Fruit fly (Drosophila melanogaster) whole organism, prepupa: ENCODE measurements around the gene CG13314.

ENCODE experiments used
- CG16779 ChIP-seq: fragments of 200-800 bp; sonication (Bioruptor generic); optimal IDR thresholded peaks from 3 replicates; lab custom pipeline; 2017; ENCODE audit warnings: missing biosample characterization, mild to moderate bottlenecking, missing genetic modification characterization
- CG8119 ChIP-seq: fragments of 200-800 bp; sonication (Bioruptor generic); IDR thresholded peaks from 3 replicates; pipeline ENCODE4 v1.3.6; 2022; ENCODE audit warnings: missing biosample characterization, missing genetic modification characterization
- CG9139 ChIP-seq: fragments of 200-800 bp; sonication (Bioruptor generic); optimal IDR thresholded peaks from 3 replicates; lab custom pipeline; 2017; ENCODE audit warnings: missing biosample characterization, mild to moderate bottlenecking, missing genetic modification characterization
- Eip93F ChIP-seq: fragments of 200-800 bp; sonication (Bioruptor generic); optimal IDR thresholded peaks from 2 replicates; lab custom pipeline; 2016; ENCODE audit warnings: missing biosample characterization, mild to moderate bottlenecking, missing genetic modification characterization
- Ets21C ChIP-seq: fragments of 200-800 bp; sonication (Bioruptor generic); optimal IDR thresholded peaks from 3 replicates; lab custom pipeline; 2016; ENCODE audit warnings: missing biosample characterization, missing genetic modification characterization
- Gug ChIP-seq: fragments of 200-800 bp; sonication (Bioruptor generic); IDR thresholded peaks from 2 replicates; pipeline ENCODE4 v1.3.6; 2022; ENCODE audit warnings: missing biosample characterization, missing genetic modification characterization
- Hr39 ChIP-seq: fragments of 200-800 bp; sonication (Bioruptor generic); optimal IDR thresholded peaks from 2 replicates; lab custom pipeline; 2016; ENCODE audit warnings: missing biosample characterization, missing genetic modification characterization
- OdsH ChIP-seq: fragments of 200-800 bp; sonication (Bioruptor generic); optimal IDR thresholded peaks from 3 replicates; lab custom pipeline; 2016; ENCODE audit warnings: missing biosample characterization, missing genetic modification characterization
- Sox102F ChIP-seq: fragments of 200-800 bp; sonication (Bioruptor generic); optimal IDR thresholded peaks from 2 replicates; lab custom pipeline; 2016; ENCODE audit warnings: missing biosample characterization, mild to moderate bottlenecking, missing genetic modification characterization
- eg ChIP-seq: fragments of 200-800 bp; sonication (Bioruptor generic); IDR thresholded peaks from 3 replicates; pipeline ENCODE4 v1.3.6; 2022; ENCODE audit warnings: missing biosample characterization, missing genetic modification characterization
- fkh ChIP-seq: fragments of 200-800 bp; sonication (Bioruptor generic); optimal IDR thresholded peaks from 3 replicates; lab custom pipeline; 2017; ENCODE audit warnings: missing biosample characterization, mild to moderate bottlenecking, missing genetic modification characterization, moderate library complexity
- pdm3 ChIP-seq: fragments of 200-800 bp; sonication (Bioruptor generic); optimal IDR thresholded peaks from 3 replicates; lab custom pipeline; 2016; ENCODE audit warnings: missing biosample characterization, missing genetic modification characterization
- ss ChIP-seq, 2 experiments: fragments of 200-800 bp; sonication (Bioruptor generic); optimal IDR thresholded peaks; 2 replicates in 1 of 2; 3 replicates in 1 of 2; lab custom pipeline; 2017 to 2018; ENCODE audit warnings: mild to moderate bottlenecking in 2 of 2, missing biosample characterization in 2 of 2, missing genetic modification characterization in 2 of 2, moderate library complexity in 1 of 2

DNA sequence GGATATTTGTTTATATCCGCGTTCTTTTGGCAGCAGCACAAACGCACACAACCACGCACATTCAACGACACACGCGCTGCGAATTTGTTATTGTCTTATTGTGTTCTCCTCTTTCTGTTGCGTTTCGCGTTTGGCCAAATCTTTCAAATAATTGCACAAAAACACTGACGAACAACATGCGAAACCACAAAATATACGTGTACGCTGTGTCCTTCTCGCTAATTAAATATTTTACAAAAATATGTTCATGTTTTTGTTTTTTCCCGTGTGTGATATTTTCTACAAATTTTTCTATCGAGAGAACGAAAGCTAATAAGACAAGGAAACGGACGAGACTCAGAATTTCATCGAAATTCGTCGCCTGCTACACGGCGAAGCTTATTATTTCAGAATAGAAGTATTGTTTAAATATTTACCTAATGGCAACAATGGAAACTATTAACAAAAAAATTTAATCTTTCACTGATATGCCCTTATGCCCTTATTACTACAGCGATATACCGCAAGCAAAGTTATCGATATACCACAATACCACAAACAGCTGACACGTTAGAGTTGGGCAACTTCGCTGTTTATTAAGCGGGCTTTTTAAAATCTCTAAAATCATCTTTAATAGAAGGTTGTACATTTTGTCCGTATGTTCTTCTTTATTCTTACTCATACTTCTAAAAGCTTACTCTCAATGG is 27.5 kb upstream of the CG13314 start, which contains the start of the genes CG43783 and orb2:
- no peak for TF ChIP-seq Sox102F
- no peak for TF ChIP-seq eg (GFP tag; lab: Robert Waterston, UW)
- no peak for TF ChIP-seq pdm3 (GFP tag; lab: Kevin White, UChicago)
- no peak for TF ChIP-seq CG8119
- no peak for TF ChIP-seq CG9139 (GFP tag; lab: Kevin White, UChicago)
- no peak for TF ChIP-seq CG16779 (tag; lab: Kevin White, UChicago)
- no peak for TF ChIP-seq Gug (GFP tag; lab: Robert Waterston, UW)
- TF ChIP-seq Ets21C (GFP tag; lab: Kevin White, UChicago) = no peak
- TF ChIP-seq Eip93F (GFP tag; lab: Kevin White, UChicago) = no peak
- no peak for TF ChIP-seq ss (GFP tag; optimal IDR thresholded peaks at IDR 0.05; lab: Kevin White, UChicago)
- no peak for TF ChIP-seq OdsH (GFP tag; lab: Kevin White, UChicago)
- TF ChIP-seq fkh (GFP tag; lab: Kevin White, UChicago) = no peak
- no peak for TF ChIP-seq Hr39 (GFP tag; lab: Kevin White, UChicago)
